Fruit fly (Drosophila melanogaster) whole organism, embryonic: ENCODE data around the gene yl.

ENCODE experiments used
- CG1603 ChIP-seq: fragments of 200-800 bp; sonication (Bioruptor generic); optimal IDR thresholded peaks from 2 replicates; lab custom pipeline; 2019; ENCODE audit warnings: missing biosample characterization, mild to moderate bottlenecking, missing genetic modification characterization, moderate library complexity
- ro ChIP-seq: fragments of 200-800 bp; sonication (Bioruptor generic); IDR thresholded peaks from 2 replicates; pipeline ENCODE4 v1.3.6; 2022; ENCODE audit warnings: missing biosample characterization, missing genetic modification characterization
- slbo ChIP-seq: fragments of 200-800 bp; sonication (Bioruptor generic); IDR thresholded peaks from 2 replicates; pipeline ENCODE4 v1.3.6; 2022; ENCODE audit warnings: missing biosample characterization, missing genetic modification characterization

DNA sequence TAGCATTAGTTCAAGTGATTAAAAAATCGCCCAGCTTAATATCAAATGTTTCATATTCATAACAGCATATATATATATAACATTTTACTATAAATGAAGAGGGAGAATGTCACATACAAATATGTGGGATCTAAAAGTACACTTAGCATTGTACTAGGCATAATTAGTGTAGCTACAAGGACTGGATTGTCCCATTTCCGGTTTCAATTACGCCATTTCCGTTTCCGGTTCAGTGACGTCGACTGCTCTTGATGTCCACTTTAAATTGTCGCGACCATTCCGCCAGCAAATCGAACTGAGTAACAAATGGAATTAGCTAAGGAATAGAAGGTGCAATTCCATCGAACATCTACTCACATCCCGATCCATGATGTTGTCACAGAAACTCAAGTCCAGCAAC is 41.5 kb downstream of the yl start:
- TF ChIP-seq slbo: no peak
- TF ChIP-seq CG1603 (tag; lab: Kevin White, UChicago): no peak
- TF ChIP-seq ro (GFP tag; lab: Robert Waterston, UW): no peak
